Worm (Caenorhabditis elegans): ENCODE data around the gene srh-234.

DNA sequence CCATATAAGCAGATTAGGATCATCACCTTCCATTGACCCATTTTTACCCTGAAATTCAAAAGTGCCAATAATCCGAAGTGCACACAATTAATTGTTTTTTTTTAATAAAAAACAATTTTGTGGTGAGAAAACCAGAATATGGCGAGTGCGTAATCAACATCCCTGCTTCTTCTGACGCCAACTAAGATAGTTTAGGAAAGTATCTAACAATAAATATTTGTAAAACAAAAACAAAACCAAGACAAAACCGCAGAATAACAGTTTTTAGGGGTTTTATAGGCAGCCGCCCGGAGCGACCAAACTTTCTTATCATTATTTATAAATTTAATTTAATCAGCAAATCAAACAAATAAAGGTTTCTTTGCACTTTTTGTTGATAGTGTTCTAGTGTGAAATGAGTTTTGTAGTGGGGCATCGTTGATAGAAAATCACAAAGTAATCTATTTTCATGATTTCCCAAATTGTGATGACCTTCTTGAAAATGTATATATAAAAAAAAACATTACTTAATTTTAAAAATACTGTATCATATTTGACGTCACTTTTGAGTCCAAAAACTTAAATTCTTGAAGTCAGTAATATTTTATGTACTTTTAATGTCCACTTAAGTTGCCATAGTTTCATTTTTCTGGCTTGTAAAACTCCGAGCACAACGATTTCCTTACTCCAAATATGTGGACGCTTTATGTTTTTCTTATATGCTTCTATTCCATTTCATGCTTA lies 41.8 kb downstream of the srh-234 start, which contains the start of the genes folt-3 and clec-214:
- TF ChIP-seq unc-62 (GFP tag; optimal IDR thresholded peaks at IDR 0.05) (no peak), ZK546.5 (tag; optimal IDR thresholded peaks at IDR 0.05) (no peak), R02D3.7 (tag; optimal IDR thresholded peaks at IDR 0.05) (no peak), nhr-6 (tag; optimal IDR thresholded peaks at IDR 0.05) (no peak), unc-39 (tag; optimal IDR thresholded peaks at IDR 0.05) (no peak), fos-1 (tag; optimal IDR thresholded peaks at IDR 0.05) (no peak), ama-1 (optimal IDR thresholded peaks at IDR 0.05) (no peak), ceh-82 (tag; optimal IDR thresholded peaks at IDR 0.05) (no peak), ceh-16 (tag; optimal IDR thresholded peaks at IDR 0.05) (no peak), zag-1 (tag; optimal IDR thresholded peaks at IDR 0.05) (no peak), lin-11 (tag; optimal IDR thresholded peaks at IDR 0.05) (no peak)

Measured in whole organism, L2 larva.